Fruit fly (Drosophila melanogaster) S2 (cell line): Measurements from ENCODE around the gene CG11367.
"Not testable (repeated sequence)": the region's sequence is repeated elsewhere in the genome, so short reads cannot be mapped to it uniquely, and the experiment has no call there.

Source experiments
- CG8478 ChIP-seq: fragments of >200 bp; optimal IDR thresholded peaks from 2 replicates; lab custom pipeline; 2018
- CTCF ChIP-seq, 2 experiments: fragments of >200 bp; optimal IDR thresholded peaks; 2 replicates each; lab custom pipeline; 2018

Gene CG11367

DNA sequence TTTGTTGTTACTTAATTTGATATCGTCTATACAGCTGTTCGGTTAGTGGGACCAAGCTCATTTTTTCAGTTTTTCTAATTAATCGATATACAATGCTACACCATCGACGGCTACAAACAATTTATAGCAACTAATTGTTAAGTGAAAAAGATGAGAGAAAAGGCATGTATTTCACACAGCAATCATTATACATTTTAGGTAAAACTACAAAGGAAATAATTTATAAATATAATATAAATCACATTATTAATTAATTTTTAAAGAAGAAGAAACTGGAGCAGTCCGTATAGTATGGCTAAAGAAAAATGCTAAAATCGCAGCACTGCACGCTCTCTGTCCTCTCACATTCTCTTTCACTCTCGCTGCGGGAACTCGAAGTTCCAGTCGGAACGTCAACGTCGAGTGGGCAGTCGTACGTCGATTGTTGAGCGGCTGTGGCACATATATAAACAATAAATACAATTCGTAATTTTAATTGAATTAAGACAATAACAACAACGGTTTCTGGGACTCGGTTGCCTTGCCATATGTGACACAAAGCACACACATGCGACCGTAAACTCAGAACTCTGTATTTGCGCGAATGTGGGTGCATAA lies at the start of gene CG11367, which contains the start of gene CG14450:
Gene CG11367 (plus strand): TSS at position 373 of the 597 bp plus-strand sequence.
Gene CG14450 (minus strand): TSS at position 51 of the 597 bp plus-strand sequence.
- TF ChIP-seq CG8478 (lab: Kevin White, UChicago) (no peak), CTCF (optimal IDR thresholded peaks at IDR 0.05; lab: Kevin White, UChicago) (no peak)

DNA sequence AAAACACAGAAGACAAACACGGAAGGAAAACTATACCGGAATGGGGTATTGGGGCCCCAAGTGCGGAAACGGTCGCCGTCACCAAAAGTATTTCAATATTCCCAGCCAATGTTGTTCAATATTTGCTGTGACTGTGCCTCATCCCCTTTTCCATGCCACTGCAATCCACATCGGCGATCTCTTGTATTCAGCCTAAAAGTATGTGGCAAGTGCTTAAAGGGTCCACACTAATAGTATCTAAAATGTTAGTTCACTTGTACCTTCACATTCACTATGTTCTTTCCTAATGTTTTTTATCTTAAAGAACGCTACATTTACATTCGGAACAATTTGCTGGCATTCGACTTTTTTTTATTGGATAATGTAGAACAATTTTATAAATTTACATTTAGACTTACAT lies 47.0 kb upstream of the CG11367 start:
- TF ChIP-seq CG8478 (lab: Kevin White, UChicago) (no peak), CTCF (optimal IDR thresholded peaks at IDR 0.05; lab: Kevin White, UChicago) (peak in 1 of 2 experiments; percentile 8)

DNA sequence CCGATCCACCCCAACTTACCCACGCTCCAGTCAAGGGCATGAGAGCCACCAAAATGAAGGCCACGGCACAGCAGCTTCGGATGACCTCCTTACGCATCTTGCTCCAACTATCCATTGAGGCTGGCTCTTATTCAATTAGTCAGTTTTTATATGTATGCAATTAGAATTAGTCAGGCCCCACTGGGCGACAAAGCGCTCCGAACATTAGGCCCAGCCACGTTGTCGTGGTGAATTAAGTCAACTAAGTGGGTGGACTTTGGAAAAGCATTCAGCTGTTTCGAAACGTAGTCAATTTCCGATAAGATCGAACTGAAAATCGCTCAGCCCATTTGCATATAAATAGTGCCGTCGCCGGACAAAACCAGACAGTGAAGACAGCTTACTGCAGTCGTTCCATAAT lies 40.9 kb upstream of the CG11367 start, which contains the start of the genes CG14455 and CG14456:
Gene CG14455 (minus strand): TSS at position 101 of the 400 bp plus-strand sequence.
Gene CG14456 (plus strand): TSS at position 236 of the 400 bp plus-strand sequence.
- TF ChIP-seq CTCF (optimal IDR thresholded peaks at IDR 0.05; lab: Kevin White, UChicago) (no peak), CG8478 (lab: Kevin White, UChicago) (no peak)

DNA sequence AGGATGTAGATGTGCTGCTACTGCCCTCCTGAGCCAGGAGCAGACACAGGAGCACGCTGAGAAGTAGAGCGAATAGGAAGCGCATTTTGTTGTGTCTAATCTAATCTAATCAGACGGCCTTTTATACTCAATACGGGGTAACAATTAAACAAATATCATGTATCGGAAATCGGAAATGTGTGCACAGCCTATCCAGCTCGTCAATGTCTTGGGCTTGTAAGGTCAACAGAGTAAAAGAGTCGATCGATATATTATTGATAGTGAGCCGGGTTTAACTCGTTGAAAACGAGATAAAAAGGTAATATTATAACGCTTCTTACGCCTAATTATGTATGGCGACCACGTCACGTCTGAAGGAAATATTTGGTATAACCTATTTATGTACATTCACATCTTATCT lies 35.5 kb upstream of the CG11367 start, which contains the start of gene CG14454:
Gene CG14454 (minus strand): TSS at position 101 of the 400 bp plus-strand sequence.
- TF ChIP-seq CTCF (optimal IDR thresholded peaks at IDR 0.05; lab: Kevin White, UChicago); CG8478 (lab: Kevin White, UChicago): not testable (repeated sequence)

DNA sequence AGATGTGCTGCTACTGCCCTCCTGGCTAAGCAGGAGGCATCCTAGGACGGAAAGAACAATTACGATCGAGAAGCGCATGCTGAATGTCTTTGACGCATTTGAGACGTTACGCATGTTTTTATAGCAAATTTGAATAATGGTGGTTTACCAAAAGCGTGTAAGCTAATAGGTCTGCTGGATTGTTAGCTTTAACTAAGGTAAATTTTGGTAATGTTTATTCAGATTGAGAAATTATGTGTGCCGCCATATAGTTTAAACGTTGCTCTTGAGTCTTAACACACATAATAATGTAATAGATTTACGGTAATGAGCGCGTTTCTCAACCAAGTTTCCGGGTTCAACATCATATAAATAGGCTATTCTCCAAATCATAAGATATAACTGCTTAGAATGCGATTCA lies 34.2 kb upstream of the CG11367 start, which contains the start of the genes CG12546 and CG14453:
Gene CG12546 (minus strand): TSS at position 101 of the 400 bp plus-strand sequence.
Gene CG14453 (plus strand): TSS at position 372 of the 400 bp plus-strand sequence.
- no peak for TF ChIP-seq CTCF (optimal IDR thresholded peaks at IDR 0.05; lab: Kevin White, UChicago)
- no peak for TF ChIP-seq CG8478 (lab: Kevin White, UChicago)

DNA sequence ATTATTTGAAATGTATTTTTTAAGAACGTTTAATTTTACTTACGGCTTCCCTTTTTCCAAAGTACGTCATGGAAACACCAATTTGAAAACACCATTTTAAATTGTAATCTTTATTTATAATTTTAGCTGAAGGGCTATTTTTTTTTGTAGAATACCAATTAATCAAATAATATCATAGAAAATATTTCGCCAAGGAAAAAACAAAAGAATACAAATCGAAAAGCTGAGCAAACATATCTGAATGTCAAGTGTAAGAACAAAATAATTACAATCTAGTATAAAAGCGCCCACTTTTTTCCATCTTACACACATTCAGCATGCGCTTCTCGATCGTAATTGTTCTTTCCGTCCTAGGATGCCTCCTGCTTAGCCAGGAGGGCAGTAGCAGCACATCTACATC lies 32.3 kb upstream of the CG11367 start, which contains the start of gene CG14452:
Gene CG14452 (plus strand): TSS at position 301 of the 400 bp plus-strand sequence.
- no peak for TF ChIP-seq CG8478 (lab: Kevin White, UChicago)
- no peak for TF ChIP-seq CTCF (optimal IDR thresholded peaks at IDR 0.05; lab: Kevin White, UChicago)

DNA sequence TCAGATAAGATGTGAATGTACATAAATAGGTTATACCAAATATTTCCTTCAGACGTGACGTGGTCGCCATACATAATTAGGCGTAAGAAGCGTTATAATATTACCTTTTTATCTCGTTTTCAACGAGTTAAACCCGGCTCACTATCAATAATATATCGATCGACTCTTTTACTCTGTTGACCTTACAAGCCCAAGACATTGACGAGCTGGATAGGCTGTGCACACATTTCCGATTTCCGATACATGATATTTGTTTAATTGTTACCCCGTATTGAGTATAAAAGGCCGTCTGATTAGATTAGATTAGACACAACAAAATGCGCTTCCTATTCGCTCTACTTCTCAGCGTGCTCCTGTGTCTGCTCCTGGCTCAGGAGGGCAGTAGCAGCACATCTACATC lies 31.0 kb upstream of the CG11367 start, which contains the start of gene CG32453:
Gene CG32453 (plus strand): TSS at position 301 of the 400 bp plus-strand sequence.
- TF ChIP-seq CTCF (optimal IDR thresholded peaks at IDR 0.05; lab: Kevin White, UChicago); CG8478 (lab: Kevin White, UChicago): not testable (repeated sequence)

DNA sequence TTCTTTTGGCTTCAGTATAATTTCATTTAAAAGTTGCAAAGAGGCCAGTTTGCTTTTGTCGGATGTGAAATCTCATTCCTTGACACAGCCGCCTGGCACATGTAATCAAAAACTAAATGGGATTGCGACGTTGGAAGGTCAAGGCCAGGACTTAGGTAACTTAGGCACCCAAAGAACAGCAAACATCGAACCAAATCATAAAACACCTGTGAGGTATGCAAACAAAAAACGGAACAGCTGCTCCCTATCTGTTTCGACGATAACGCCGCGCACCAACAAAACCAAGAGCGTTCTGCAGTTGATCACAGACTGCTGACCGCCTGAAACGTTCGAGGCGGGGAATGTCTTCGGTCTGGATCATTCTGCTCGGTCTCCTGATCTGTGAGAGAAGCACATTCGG lies 28.8 kb upstream of the CG11367 start, which contains the start of gene CG45116:
Gene CG45116 (plus strand): TSS at position 301 of the 400 bp plus-strand sequence.
- TF ChIP-seq CG8478 (lab: Kevin White, UChicago) (no peak), CTCF (optimal IDR thresholded peaks at IDR 0.05; lab: Kevin White, UChicago) (no peak)

DNA sequence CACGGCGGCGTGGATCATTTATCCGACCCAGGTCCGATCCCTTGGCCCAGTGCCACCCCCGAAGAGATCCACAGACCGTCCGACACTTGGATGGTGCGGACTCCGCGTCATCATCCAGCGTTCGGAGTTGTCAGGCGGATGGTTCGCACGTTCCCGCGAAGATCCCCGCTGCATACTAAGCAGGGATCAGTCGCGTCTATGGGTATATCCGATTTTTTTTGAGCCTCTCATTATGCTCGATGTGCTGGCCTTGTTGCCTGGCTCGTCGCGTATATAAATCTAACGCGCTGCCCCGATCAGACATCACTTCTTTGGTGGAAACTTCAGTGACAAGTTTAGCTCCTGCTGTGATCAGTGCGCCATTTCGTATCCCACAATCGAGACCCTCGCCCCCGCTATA lies 16.1 kb upstream of the CG11367 start, which contains the start of gene CG11370:
Gene CG11370 (plus strand): TSS at position 301 of the 400 bp plus-strand sequence.
- TF ChIP-seq CTCF (optimal IDR thresholded peaks at IDR 0.05; lab: Kevin White, UChicago): no peak
- no peak for TF ChIP-seq CG8478 (lab: Kevin White, UChicago)

DNA sequence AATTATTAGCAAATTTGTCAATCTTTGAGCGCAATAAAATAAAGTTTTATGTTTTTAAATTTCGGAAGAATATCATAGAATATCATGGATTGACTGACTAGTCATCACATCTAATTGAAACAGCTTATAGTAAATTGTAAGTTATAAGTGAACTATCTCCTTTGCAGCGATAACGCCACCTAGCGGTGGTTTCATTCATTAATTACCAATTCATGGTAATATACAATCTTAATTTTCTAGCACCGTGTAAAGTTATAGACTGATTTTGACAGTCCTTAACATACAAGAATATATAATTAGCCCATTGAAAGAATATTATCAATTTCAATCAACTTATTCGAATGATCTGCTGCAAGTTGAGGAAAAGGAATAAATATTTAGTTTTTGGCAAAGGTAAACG lies 14.3 kb upstream of the CG11367 start:
- TF ChIP-seq CTCF (optimal IDR thresholded peaks at IDR 0.05; lab: Kevin White, UChicago) (peak; percentile 70 to 82), CG8478 (lab: Kevin White, UChicago) (no peak)

DNA sequence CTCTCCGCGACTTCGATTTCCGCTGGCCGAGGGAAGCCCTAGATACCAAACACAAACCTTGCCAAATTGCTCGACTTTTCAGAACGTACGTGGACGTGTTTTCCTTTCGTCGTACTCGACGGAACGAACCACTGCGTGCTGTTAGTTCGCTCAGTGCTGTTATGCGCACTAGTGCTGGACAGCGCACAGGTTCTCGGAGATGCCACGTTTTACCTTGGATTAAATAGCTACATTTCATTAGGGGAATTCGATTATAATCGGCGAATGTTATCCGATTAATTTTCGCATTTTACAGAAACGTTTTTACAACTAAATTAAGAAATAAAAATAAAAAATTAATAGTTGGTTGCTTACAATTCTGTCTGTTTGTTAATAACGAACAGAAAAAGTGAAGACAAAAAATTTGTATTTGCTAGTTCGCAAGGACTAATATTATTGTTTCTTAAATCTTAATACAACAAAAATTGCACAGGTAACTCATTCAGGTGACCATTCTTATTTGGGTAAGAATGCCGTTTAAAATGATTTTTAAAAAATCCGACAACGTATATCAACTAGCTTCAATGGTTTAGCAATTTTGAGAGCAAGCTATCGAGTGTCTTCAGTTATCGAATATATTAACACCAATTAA lies 10.7 kb upstream of the CG11367 start, which contains the start of the genes ArfGAP3 and CG32452:
Gene ArfGAP3 (minus strand): TSS at position 441 of the 631 bp plus-strand sequence.
Gene CG32452 (plus strand): TSS at position 592 of the 631 bp plus-strand sequence.
- TF ChIP-seq CTCF (optimal IDR thresholded peaks at IDR 0.05; lab: Kevin White, UChicago): peak; percentile 24 to 48
- TF ChIP-seq CG8478 (lab: Kevin White, UChicago): no peak

DNA sequence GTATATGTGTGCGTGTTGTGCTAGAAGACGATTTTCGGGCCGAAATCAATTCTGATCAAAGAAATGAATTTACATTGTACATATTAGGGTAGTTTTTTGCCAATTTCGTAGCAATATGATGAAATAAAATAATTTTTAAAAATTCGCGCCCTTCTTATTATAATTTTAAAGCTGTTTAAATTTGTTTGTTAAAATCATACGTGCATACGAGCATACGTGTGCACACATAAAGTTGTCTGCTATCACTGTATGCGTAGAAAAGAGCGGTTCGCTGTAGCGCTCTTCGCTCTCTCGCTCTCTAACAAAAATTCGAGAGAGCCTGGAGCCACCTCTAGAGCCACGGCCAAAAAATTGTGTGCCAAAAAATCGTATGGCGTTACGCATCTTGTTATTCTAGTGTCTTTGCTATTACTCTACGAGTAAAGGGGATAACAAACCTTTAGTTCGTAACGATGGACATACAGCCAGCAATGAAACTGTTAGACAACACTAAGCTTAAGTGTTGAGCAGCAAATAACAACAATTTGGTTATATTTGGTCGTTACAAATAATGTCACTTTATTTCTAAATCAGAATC lies 7.1 kb upstream of the CG11367 start, which contains the start of gene mael:
Gene mael (plus strand): TSS at position 510 of the 577 bp plus-strand sequence.
- not testable (repeated sequence) for TF ChIP-seq CG8478 (lab: Kevin White, UChicago); CTCF (optimal IDR thresholded peaks at IDR 0.05; lab: Kevin White, UChicago)

DNA sequence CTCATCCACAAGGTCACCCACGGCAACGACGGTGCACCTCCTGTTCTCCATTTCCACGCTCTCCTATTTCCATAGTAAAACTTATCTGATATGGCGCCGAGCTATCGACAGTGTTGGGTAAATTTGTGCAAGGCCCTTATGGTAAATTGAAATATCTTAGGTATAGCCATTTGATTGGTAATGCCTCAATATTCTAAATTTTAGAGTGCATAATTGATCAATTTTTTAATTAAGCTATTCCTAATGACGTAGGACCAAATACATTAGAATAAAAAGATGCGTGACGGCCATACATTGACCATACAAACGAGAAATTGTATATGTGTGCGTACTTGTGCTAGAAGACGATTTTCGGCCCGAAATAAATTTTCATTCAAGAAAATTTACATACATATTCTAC lies 5.9 kb upstream of the CG11367 start, which contains the start of gene CG14451:
Gene CG14451 (minus strand): TSS at position 101 of the 400 bp plus-strand sequence.
- TF ChIP-seq CG8478 (lab: Kevin White, UChicago) (no peak), CTCF (optimal IDR thresholded peaks at IDR 0.05; lab: Kevin White, UChicago) (no peak)
